Worm (Caenorhabditis elegans) whole organism, young adult: ENCODE measurements around the gene bgnt-1.4.
"Not testable (repeated sequence)": the region's sequence is repeated elsewhere in the genome, so short reads cannot be mapped to it uniquely, and the experiment has no call there.

Source experiments
- B0019.2 ChIP-seq: fragments of 200-800 bp; sonication (Bioruptor generic); conservative IDR thresholded peaks from 2 replicates; pipeline ENCODE4 v1.3.6; 2022; ENCODE audit warnings: missing genetic modification reagents, missing genetic modification characterization, missing compliant biosample characterization
- B0035.1 ChIP-seq: sonication (generic microtip); optimal IDR thresholded peaks from 2 replicates; lab custom pipeline; 2016; ENCODE audit warnings: missing genetic modification characterization, mild to moderate bottlenecking, missing compliant biosample characterization, missing genotype, missing genetic modification reagents
- B0261.1 ChIP-seq: sonication (generic microtip); optimal IDR thresholded peaks from 2 replicates; lab custom pipeline; 2016; ENCODE audit warnings: mild to moderate bottlenecking, missing genetic modification characterization, moderate library complexity, missing compliant biosample characterization
- F49E8.2 ChIP-seq: sonication (generic microtip); optimal IDR thresholded peaks from 3 replicates; lab custom pipeline; 2017; ENCODE audit warnings: missing genetic modification characterization, mild to moderate bottlenecking, missing compliant biosample characterization, antibody characterized with exemption, moderate library complexity; ENCODE audit not compliant: insufficient read depth
- T07F8.4 ChIP-seq: sonication (generic microtip); optimal IDR thresholded peaks from 2 replicates; lab custom pipeline; 2016; ENCODE audit warnings: mild to moderate bottlenecking, missing genetic modification characterization, moderate library complexity, missing compliant biosample characterization
- Y53F4B.3 ChIP-seq: fragments of 200-800 bp; sonication (Bioruptor generic); IDR thresholded peaks from 2 replicates; pipeline ENCODE4 v1.3.6; 2022; ENCODE audit warnings: missing genetic modification reagents, missing genetic modification characterization, missing compliant biosample characterization
- Y53G8AR.9 ChIP-seq: fragments of 200-800 bp; sonication (Bioruptor generic); conservative IDR thresholded peaks from 2 replicates; pipeline ENCODE4 v1.3.6; 2022; ENCODE audit warnings: missing genetic modification reagents, missing genetic modification characterization, missing compliant biosample characterization
- Y67H2A.10 ChIP-seq: fragments of 200-800 bp; sonication (Bioruptor generic); conservative IDR thresholded peaks from 2 replicates; pipeline ENCODE4 v1.3.6; 2022; ENCODE audit warnings: missing genetic modification reagents, missing genetic modification characterization, missing compliant biosample characterization
- Y95B8A.8 ChIP-seq: fragments of 200-800 bp; sonication (Bioruptor generic); IDR thresholded peaks from 2 replicates; pipeline ENCODE4 v1.3.6; 2022; ENCODE audit warnings: missing genetic modification reagents, missing genetic modification characterization, missing compliant biosample characterization
- aptf-2 ChIP-seq: fragments of 200-800 bp; sonication (Bioruptor generic); conservative IDR thresholded peaks from 2 replicates; pipeline ENCODE4 v1.3.6; 2022; ENCODE audit warnings: missing genetic modification reagents, missing genetic modification characterization, missing compliant biosample characterization
- bed-1 ChIP-seq: fragments of 200-800 bp; sonication (Bioruptor generic); IDR thresholded peaks from 2 replicates; pipeline ENCODE4 v1.3.6; 2022; ENCODE audit warnings: missing genetic modification reagents, missing genetic modification characterization, missing compliant biosample characterization
- ceh-100 ChIP-seq: fragments of 200-800 bp; sonication (Bioruptor generic); IDR thresholded peaks from 2 replicates; pipeline ENCODE4 v1.3.6; 2022; ENCODE audit warnings: missing genetic modification reagents, missing genetic modification characterization, missing compliant biosample characterization
- ceh-27 ChIP-seq: fragments of 200-800 bp; sonication (Bioruptor generic); optimal IDR thresholded peaks from 2 replicates; lab custom pipeline; 2018; ENCODE audit warnings: mild to moderate bottlenecking, missing genetic modification characterization, moderate library complexity, missing compliant biosample characterization
- egl-18 ChIP-seq: fragments of 200-800 bp; sonication (Bioruptor generic); IDR thresholded peaks from 2 replicates; pipeline ENCODE4 v1.3.6; 2022; ENCODE audit warnings: missing genetic modification reagents, missing genetic modification characterization, missing compliant biosample characterization
- ets-4 ChIP-seq: fragments of 200-800 bp; sonication (Bioruptor generic); optimal IDR thresholded peaks from 2 replicates; lab custom pipeline; 2018; ENCODE audit warnings: mild to moderate bottlenecking, missing genetic modification characterization, missing compliant biosample characterization
- hlh-12 ChIP-seq: sonication (generic microtip); optimal IDR thresholded peaks from 2 replicates; lab custom pipeline; 2016; ENCODE audit warnings: missing genetic modification characterization, missing compliant biosample characterization
- hmg-1.2 ChIP-seq: fragments of 200-800 bp; sonication (Bioruptor generic); IDR thresholded peaks from 2 replicates; pipeline ENCODE4 v1.3.6; 2022; ENCODE audit warnings: missing genetic modification reagents, missing genetic modification characterization, missing compliant biosample characterization
- hmg-20 ChIP-seq: fragments of 200-800 bp; sonication (Bioruptor generic); IDR thresholded peaks from 2 replicates; pipeline ENCODE4 v1.3.6; 2022; ENCODE audit warnings: missing genetic modification reagents, missing genetic modification characterization, missing compliant biosample characterization
- lag-1 ChIP-seq: fragments of 200-800 bp; sonication (Bioruptor generic); IDR thresholded peaks from 2 replicates; pipeline ENCODE4 v1.3.6; 2022; ENCODE audit warnings: missing genetic modification reagents, missing genetic modification characterization, missing compliant biosample characterization
- lin-35 ChIP-seq, 3 experiments: fragments of 150-350 bp in 2 of 3; sonication (generic microtip) in 1 of 3; optimal IDR thresholded peaks; 2 replicates each; lab custom pipeline; 2014 to 2018; ENCODE audit warnings: missing biosample characterization in 3 of 3, missing genetic modification characterization in 3 of 3, missing genetic modification reagents in 3 of 3
- lin-40 ChIP-seq: sonication (generic microtip); optimal IDR thresholded peaks from 2 replicates; lab custom pipeline; 2016; ENCODE audit warnings: missing genetic modification characterization, mild to moderate bottlenecking, missing compliant biosample characterization, missing genotype, missing genetic modification reagents
- lin-54 ChIP-seq: fragments of 200-800 bp; sonication (Bioruptor generic); optimal IDR thresholded peaks from 2 replicates; lab custom pipeline; 2018; ENCODE audit warnings: mild to moderate bottlenecking, missing genetic modification characterization, missing compliant biosample characterization
- lsl-1 ChIP-seq: fragments of 200-800 bp; sonication (Bioruptor generic); optimal IDR thresholded peaks from 2 replicates; lab custom pipeline; 2018; ENCODE audit warnings: mild to moderate bottlenecking, missing genetic modification characterization, moderate library complexity, missing compliant biosample characterization
- madf-10 ChIP-seq: sonication (generic microtip); optimal IDR thresholded peaks from 2 replicates; lab custom pipeline; 2016; ENCODE audit warnings: mild to moderate bottlenecking, missing genetic modification characterization, missing compliant biosample characterization
- mel-28 ChIP-seq: sonication (generic microtip); optimal IDR thresholded peaks from 2 replicates; lab custom pipeline; 2016; ENCODE audit warnings: borderline replicate concordance, mild to moderate bottlenecking, missing genetic modification characterization, missing compliant biosample characterization
- nfya-1 ChIP-seq: sonication (generic microtip); optimal IDR thresholded peaks from 2 replicates; lab custom pipeline; 2017; ENCODE audit warnings: antibody characterized with exemption, missing compliant biosample characterization, missing genetic modification characterization, borderline replicate concordance; ENCODE audit not compliant: insufficient read depth
- nhr-80 ChIP-seq: sonication (generic microtip); optimal IDR thresholded peaks from 2 replicates; lab custom pipeline; 2016; ENCODE audit warnings: missing genetic modification characterization, missing compliant biosample characterization
- rec-8 ChIP-seq, 2 experiments: sonication (generic microtip); optimal IDR thresholded peaks; 2 replicates each; lab custom pipeline; 2016; ENCODE audit warnings: mild to moderate bottlenecking in 2 of 2, missing genetic modification characterization in 2 of 2, missing genetic modification reagents in 2 of 2, missing genotype in 2 of 2, missing biosample characterization in 1 of 2, missing compliant biosample characterization in 1 of 2, moderate library complexity in 1 of 2
- repo-1 ChIP-seq: sonication (generic microtip); optimal IDR thresholded peaks from 2 replicates; lab custom pipeline; 2017; ENCODE audit warnings: mild to moderate bottlenecking, missing genetic modification characterization, missing compliant biosample characterization
- sea-2 ChIP-seq: fragments of 200-800 bp; sonication (Bioruptor generic); IDR thresholded peaks from 2 replicates; pipeline ENCODE4 v1.3.6; 2022; ENCODE audit warnings: missing genetic modification characterization, missing compliant biosample characterization
- snpc-1.3 ChIP-seq: sonication (generic microtip); optimal IDR thresholded peaks from 2 replicates; lab custom pipeline; 2017; ENCODE audit warnings: missing genetic modification characterization, mild to moderate bottlenecking, missing compliant biosample characterization, antibody characterized with exemption, moderate library complexity, missing genotype, missing genetic modification reagents; ENCODE audit not compliant: insufficient read depth
- snpc-4 ChIP-seq, 5 experiments: fragments of 150-350 bp in 1 of 5; sonication (generic microtip) in 4 of 5; optimal IDR thresholded peaks; 2 replicates each; lab custom pipeline; 2014 to 2018; ENCODE audit warnings: missing genetic modification characterization in 5 of 5, missing biosample characterization in 3 of 5, antibody characterized with exemption in 2 of 5, mild to moderate bottlenecking in 2 of 5, missing compliant biosample characterization in 2 of 5, missing genotype in 2 of 5, moderate library complexity in 2 of 5, missing genetic modification reagents in 1 of 5
- tbp1 ChIP-seq: fragments of 200-800 bp; sonication (Bioruptor generic); optimal IDR thresholded peaks from 2 replicates; lab custom pipeline; 2018; ENCODE audit warnings: mild to moderate bottlenecking, missing genetic modification characterization, missing compliant biosample characterization
- unc-130 ChIP-seq: sonication (generic microtip); optimal IDR thresholded peaks from 2 replicates; lab custom pipeline; 2016; ENCODE audit warnings: missing genetic modification reagents, missing genetic modification characterization, missing compliant biosample characterization

Gene bgnt-1.4

ce11 chrV:4760674-4761073 lies at the start of gene bgnt-1.4:
Gene bgnt-1.4 (plus strand): TSS chrV:4760974.
- not testable (repeated sequence) for TF ChIP-seq B0019.2; Y53F4B.3; hmg-1.2 (GFP tag; lab: Robert Waterston, UW)

ce11 chrV:4719965-4720364 lies 40.8 kb upstream of the bgnt-1.4 start, which contains the start of gene prx-6:
Gene prx-6 (minus strand): TSS chrV:4720093.
- peak; percentile 39 for TF ChIP-seq nhr-80 (tag; lab: Kevin White, UChicago)
- no peak for TF ChIP-seq ceh-100

DNA sequence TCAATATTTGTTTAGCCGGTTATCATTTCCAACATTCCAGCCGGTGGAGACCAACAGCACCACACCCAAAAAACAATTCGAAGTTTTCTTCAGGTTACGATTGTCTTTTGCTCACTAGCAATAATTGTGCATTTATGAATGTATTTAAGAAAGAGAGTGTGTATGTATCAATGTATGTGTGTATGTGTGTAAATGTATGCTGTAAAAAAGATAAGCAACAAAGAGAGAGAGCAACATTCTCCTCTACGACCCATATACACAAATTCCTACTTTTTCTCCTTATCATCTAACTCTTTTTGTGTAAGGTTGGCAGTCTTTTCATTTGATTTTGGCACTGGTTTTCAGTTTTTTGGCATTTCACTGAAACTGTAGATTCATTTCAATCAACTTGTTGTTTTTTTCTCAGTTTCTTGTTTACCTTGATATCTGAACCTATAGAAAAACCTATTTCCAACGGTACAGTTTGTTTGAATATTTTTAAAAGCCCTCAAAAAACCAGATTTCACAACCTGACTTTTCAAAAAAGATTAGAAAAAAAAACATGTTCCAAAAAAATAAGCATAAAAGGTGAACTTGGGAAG lies 39.8 kb upstream of the bgnt-1.4 start:
- TF ChIP-seq lin-35 (GFP tag; optimal IDR thresholded peaks at IDR 0.05; lab: Kevin White, UChicago) (no peak), Y53F4B.3 (no peak), nhr-80 (tag; lab: Kevin White, UChicago) (peak; percentile 72), Y67H2A.10 (GFP tag; lab: Robert Waterston, UW) (no peak), aptf-2 (GFP tag; lab: Robert Waterston, UW) (no peak), Y95B8A.8 (no peak), unc-130 (GFP tag; lab: Kevin White, UChicago) (no peak)

- TF ChIP-seq B0261.1 (no peak), lsl-1 (GFP tag; lab: Kevin White, UChicago) (no peak), ceh-27 (no peak), madf-10 (tag; lab: Kevin White, UChicago) (no peak), snpc-1.3 (tag; lab: Kevin White, UChicago) (no peak), snpc-4 (GFP tag; optimal IDR thresholded peaks at IDR 0.05; lab: Kevin White, UChicago) (no peak), snpc-4 (tag; optimal IDR thresholded peaks at IDR 0.05; lab: Kevin White, UChicago) (no peak), tbp1 (no peak), T07F8.4 (tag; lab: Kevin White, UChicago) (no peak), Y53G8AR.9 (GFP tag; lab: Robert Waterston, UW) (no peak), sea-2 (GFP tag; lab: Robert Waterston, UW) (no peak), mel-28 (tag; lab: Kevin White, UChicago) (no peak), F49E8.2 (no peak), lin-40 (tag; lab: Kevin White, UChicago) (no peak), hmg-20 (no peak), egl-18 (GFP tag; lab: Robert Waterston, UW) (no peak), ets-4 (no peak), rec-8 (tag; optimal IDR thresholded peaks at IDR 0.05; lab: Kevin White, UChicago) (no peak), bed-1 (GFP tag; lab: Robert Waterston, UW) (no peak), repo-1 (tag; lab: Kevin White, UChicago) (no peak)
- TF ChIP-seq, all 124 proteins: peak for 0
These were observed 38.5 kb upstream of the bgnt-1.4 start, which contains the start of gene F39G3.5 for ce11 chrV:4722314-4722713. Gene F39G3.5 (plus strand): TSS chrV:4722614.

ce11 chrV:4724453-4724852 lies 36.3 kb upstream of the bgnt-1.4 start, which contains the start of gene F39G3.4:
Gene F39G3.4 (plus strand): TSS chrV:4724753.
- TF ChIP-seq lin-54 (GFP tag; lab: Kevin White, UChicago) (no peak), nfya-1 (tag; lab: Kevin White, UChicago) (no peak), lag-1 (GFP tag; lab: Robert Waterston, UW) (no peak), B0035.1 (tag; lab: Kevin White, UChicago) (no peak), hlh-12 (tag; lab: Kevin White, UChicago) (no peak)
